Fruit fly (Drosophila melanogaster) whole organism, embryonic: Measurements from ENCODE around the gene CG8149.

Experiments
- Aef1 ChIP-seq: fragments of 200-800 bp; sonication (Bioruptor generic); IDR thresholded peaks from 3 replicates; pipeline ENCODE4 v1.3.6; 2022; ENCODE audit warnings: missing biosample characterization, missing genetic modification characterization
- CG10366 ChIP-seq: fragments of 200-800 bp; sonication (Bioruptor generic); IDR thresholded peaks from 2 replicates; pipeline ENCODE4 v1.3.6; 2022; ENCODE audit warnings: missing biosample characterization, missing genetic modification characterization
- CG11085 ChIP-seq: fragments of 200-800 bp; sonication (Bioruptor generic); IDR thresholded peaks from 2 replicates; pipeline ENCODE4 v1.3.6; 2022; ENCODE audit warnings: missing biosample characterization, missing genetic modification characterization
- CG11456 ChIP-seq: fragments of 200-800 bp; sonication (Bioruptor generic); IDR thresholded peaks from 3 replicates; pipeline ENCODE4 v1.3.6; 2022; ENCODE audit warnings: missing biosample characterization, missing genetic modification characterization
- CG11695 ChIP-seq: fragments of 200-800 bp; sonication (Bioruptor generic); IDR thresholded peaks from 3 replicates; pipeline ENCODE4 v1.3.6; 2022; ENCODE audit warnings: missing biosample characterization, missing genetic modification characterization
- CG15514 ChIP-seq: fragments of 200-800 bp; sonication (Bioruptor generic); optimal IDR thresholded peaks from 3 replicates; lab custom pipeline; 2017; ENCODE audit warnings: missing biosample characterization, missing genetic modification characterization, mild to moderate bottlenecking, moderate library complexity, missing genetic modification reagents
- CG1603 ChIP-seq: fragments of 200-800 bp; sonication (Bioruptor generic); optimal IDR thresholded peaks from 2 replicates; lab custom pipeline; 2019; ENCODE audit warnings: missing biosample characterization, mild to moderate bottlenecking, missing genetic modification characterization, moderate library complexity
- CG17361 ChIP-seq: fragments of 200-800 bp; sonication (Bioruptor generic); IDR thresholded peaks from 3 replicates; pipeline ENCODE4 v1.3.6; 2022; ENCODE audit warnings: missing biosample characterization, missing genetic modification characterization
- CG18262 ChIP-seq: fragments of 200-800 bp; optimal IDR thresholded peaks from 3 replicates; lab custom pipeline; 2019; ENCODE audit warnings: missing biosample characterization, mild to moderate bottlenecking, missing genetic modification characterization, moderate library complexity
- CG2875 ChIP-seq: fragments of 200-800 bp; sonication (Bioruptor generic); optimal IDR thresholded peaks from 2 replicates; lab custom pipeline; 2017; ENCODE audit warnings: missing biosample characterization, mild to moderate bottlenecking, missing genetic modification characterization, missing genetic modification reagents
- CG31365 ChIP-seq: fragments of 200-800 bp; sonication (Bioruptor generic); optimal IDR thresholded peaks from 2 replicates; lab custom pipeline; 2018; ENCODE audit warnings: missing biosample characterization, mild to moderate bottlenecking, missing genetic modification characterization
- CG3163 ChIP-seq: fragments of 200-800 bp; sonication (Bioruptor generic); optimal IDR thresholded peaks from 3 replicates; lab custom pipeline; 2016; ENCODE audit warnings: missing biosample characterization, missing genetic modification characterization
- CG3281 ChIP-seq: fragments of 200-800 bp; sonication (Bioruptor generic); optimal IDR thresholded peaks from 3 replicates; lab custom pipeline; 2017; ENCODE audit warnings: missing biosample characterization, mild to moderate bottlenecking, missing genetic modification characterization
- CG4328 ChIP-seq: fragments of 200-800 bp; sonication (Bioruptor generic); optimal IDR thresholded peaks from 3 replicates; lab custom pipeline; 2017; ENCODE audit warnings: missing biosample characterization, missing genetic modification reagents, missing genetic modification characterization
- CG6175 ChIP-seq: fragments of 200-800 bp; sonication (Bioruptor generic); IDR thresholded peaks from 3 replicates; pipeline ENCODE4 v1.3.6; 2022; ENCODE audit warnings: missing biosample characterization, missing genetic modification characterization
- CG6683 ChIP-seq: fragments of 200-800 bp; sonication (Bioruptor generic); optimal IDR thresholded peaks from 2 replicates; lab custom pipeline; 2017; ENCODE audit warnings: missing biosample characterization, mild to moderate bottlenecking, missing genetic modification characterization, missing genetic modification reagents
- CG9437 ChIP-seq: fragments of 200-800 bp; sonication (Bioruptor generic); optimal IDR thresholded peaks from 2 replicates; lab custom pipeline; 2018; ENCODE audit warnings: missing biosample characterization, mild to moderate bottlenecking, missing genetic modification characterization
- CG9817 ChIP-seq: fragments of 200-800 bp; sonication (Bioruptor generic); optimal IDR thresholded peaks from 2 replicates; lab custom pipeline; 2018; ENCODE audit warnings: missing biosample characterization, mild to moderate bottlenecking, missing genetic modification characterization, moderate library complexity
- CG9876 ChIP-seq: fragments of 200-800 bp; sonication (Bioruptor generic); optimal IDR thresholded peaks from 2 replicates; lab custom pipeline; 2016; ENCODE audit warnings: missing biosample characterization, missing genetic modification characterization
- Deaf1 ChIP-seq: fragments of 200-800 bp; optimal IDR thresholded peaks from 3 replicates; lab custom pipeline; 2019; ENCODE audit warnings: missing biosample characterization, mild to moderate bottlenecking, missing genetic modification characterization, moderate library complexity
- Dip3 ChIP-seq: fragments of 200-800 bp; sonication (Bioruptor generic); optimal IDR thresholded peaks from 3 replicates; lab custom pipeline; 2016; ENCODE audit warnings: missing biosample characterization, missing genetic modification characterization
- ERR ChIP-seq: fragments of 200-800 bp; sonication (Bioruptor generic); optimal IDR thresholded peaks from 2 replicates; lab custom pipeline; 2016; ENCODE audit warnings: missing biosample characterization, missing genetic modification characterization
- H15 ChIP-seq: fragments of 200-800 bp; sonication (Bioruptor generic); IDR thresholded peaks from 3 replicates; pipeline ENCODE4 v1.3.6; 2022; ENCODE audit warnings: missing biosample characterization, missing genetic modification characterization
- H2.0 ChIP-seq: fragments of 200-800 bp; sonication (Bioruptor generic); IDR thresholded peaks from 2 replicates; pipeline ENCODE4 v1.3.6; 2022; ENCODE audit warnings: missing biosample characterization, missing genetic modification characterization
- HLH4C ChIP-seq: fragments of 200-800 bp; sonication (Bioruptor generic); IDR thresholded peaks from 3 replicates; pipeline ENCODE4 v1.3.6; 2022; ENCODE audit warnings: missing biosample characterization, missing genetic modification characterization; ENCODE audit not compliant: partially characterized antibody
- Kr ChIP-seq: fragments of 200-800 bp; sonication (Bioruptor generic); optimal IDR thresholded peaks from 2 replicates; lab custom pipeline; 2017; ENCODE audit warnings: missing biosample characterization, mild to moderate bottlenecking, missing genetic modification characterization
- MBD-R2 ChIP-seq: fragments of 200-800 bp; sonication (Bioruptor generic); IDR thresholded peaks from 2 replicates; pipeline ENCODE4 v1.3.6; 2022; ENCODE audit warnings: missing biosample characterization, missing genetic modification characterization
- Mrtf ChIP-seq: fragments of 200-800 bp; sonication (Bioruptor generic); IDR thresholded peaks from 3 replicates; pipeline ENCODE4 v1.3.6; 2022; ENCODE audit warnings: missing biosample characterization, missing genetic modification characterization
- NC2α ChIP-seq: fragments of 200-800 bp; sonication (Bioruptor generic); optimal IDR thresholded peaks from 2 replicates; lab custom pipeline; 2016; ENCODE audit warnings: missing biosample characterization, missing genetic modification characterization
- Nf-YB ChIP-seq: fragments of 200-800 bp; sonication (Bioruptor generic); optimal IDR thresholded peaks from 3 replicates; lab custom pipeline; 2019; ENCODE audit warnings: missing biosample characterization, mild to moderate bottlenecking, missing genetic modification characterization, moderate library complexity
- Sry-β ChIP-seq: fragments of 200-800 bp; sonication (Bioruptor generic); optimal IDR thresholded peaks from 2 replicates; lab custom pipeline; 2018; ENCODE audit warnings: missing biosample characterization, mild to moderate bottlenecking, missing genetic modification characterization, moderate library complexity
- amos ChIP-seq: fragments of 200-800 bp; sonication (Bioruptor generic); IDR thresholded peaks from 2 replicates; pipeline ENCODE4 v1.3.6; 2022; ENCODE audit warnings: missing biosample characterization, missing genetic modification characterization; ENCODE audit not compliant: partially characterized antibody
- ase ChIP-seq: fragments of 200-800 bp; sonication (Bioruptor generic); IDR thresholded peaks from 3 replicates; pipeline ENCODE4 v1.3.6; 2022; ENCODE audit warnings: missing biosample characterization, missing genetic modification characterization
- ato ChIP-seq: fragments of 200-800 bp; sonication (Bioruptor generic); IDR thresholded peaks from 2 replicates; pipeline ENCODE4 v1.3.6; 2022; ENCODE audit warnings: missing biosample characterization, missing genetic modification characterization; ENCODE audit not compliant: partially characterized antibody
- ci ChIP-seq: fragments of 200-800 bp; sonication (Bioruptor generic); IDR thresholded peaks from 3 replicates; pipeline ENCODE4 v1.3.6; 2022; ENCODE audit warnings: missing biosample characterization, missing genetic modification characterization
- dan ChIP-seq: fragments of 200-800 bp; sonication (Bioruptor generic); IDR thresholded peaks from 2 replicates; pipeline ENCODE4 v1.3.6; 2022; ENCODE audit warnings: missing biosample characterization, missing genetic modification characterization
- disco-r ChIP-seq: fragments of 200-800 bp; sonication (Bioruptor generic); optimal IDR thresholded peaks from 2 replicates; lab custom pipeline; 2016; ENCODE audit warnings: missing biosample characterization, missing genetic modification characterization
- hkb ChIP-seq, 2 experiments: fragments of 200-800 bp in 1 of 2; fragments of >200 bp in 1 of 2; sonication (Bioruptor generic) in 1 of 2; IDR thresholded peaks in 1 of 2; optimal IDR thresholded peaks in 1 of 2; 2 replicates each; pipeline versions ENCODE4 v1.3.6 to Lab custom; 2017 to 2022; ENCODE audit warnings: missing biosample characterization in 1 of 2, missing genetic modification characterization in 1 of 2
- jumu ChIP-seq: fragments of 200-800 bp; sonication (Bioruptor generic); optimal IDR thresholded peaks from 3 replicates; lab custom pipeline; 2016; ENCODE audit warnings: missing biosample characterization, missing genetic modification characterization
- lmd ChIP-seq: fragments of 200-800 bp; sonication (Bioruptor generic); IDR thresholded peaks from 2 replicates; pipeline ENCODE4 v1.3.6; 2022; ENCODE audit warnings: missing biosample characterization, missing genetic modification characterization
- odd ChIP-seq: fragments of 200-800 bp; sonication (Bioruptor generic); optimal IDR thresholded peaks from 2 replicates; lab custom pipeline; 2017; ENCODE audit warnings: missing biosample characterization, mild to moderate bottlenecking, missing genetic modification characterization
- pum ChIP-seq: fragments of 200-800 bp; sonication (Bioruptor generic); optimal IDR thresholded peaks from 2 replicates; lab custom pipeline; 2016; ENCODE audit warnings: missing biosample characterization, missing genetic modification characterization
- scrt ChIP-seq: fragments of 200-800 bp; sonication (Bioruptor generic); optimal IDR thresholded peaks from 2 replicates; lab custom pipeline; 2018; ENCODE audit warnings: missing biosample characterization, mild to moderate bottlenecking, missing genetic modification characterization, moderate library complexity
- sima ChIP-seq: fragments of 200-800 bp; sonication (Bioruptor generic); optimal IDR thresholded peaks from 2 replicates; lab custom pipeline; 2016; ENCODE audit warnings: missing biosample characterization, missing genetic modification characterization
- so ChIP-seq: fragments of 200-800 bp; sonication (Bioruptor generic); IDR thresholded peaks from 3 replicates; pipeline ENCODE4 v1.3.6; 2022; ENCODE audit warnings: missing biosample characterization, missing genetic modification characterization
- vfl ChIP-seq: fragments of 200-800 bp; sonication (Bioruptor generic); optimal IDR thresholded peaks from 2 replicates; lab custom pipeline; 2016; ENCODE audit warnings: missing biosample characterization, missing genetic modification characterization
- zf30C ChIP-seq: fragments of 200-800 bp; sonication (Bioruptor generic); optimal IDR thresholded peaks from 3 replicates; lab custom pipeline; 2018; ENCODE audit warnings: missing biosample characterization, mild to moderate bottlenecking, missing genetic modification characterization
- zfh2 ChIP-seq: fragments of 200-800 bp; sonication (Bioruptor generic); optimal IDR thresholded peaks from 2 replicates; lab custom pipeline; 2016; ENCODE audit warnings: missing biosample characterization, missing genetic modification characterization

The CG8149 gene

DNA sequence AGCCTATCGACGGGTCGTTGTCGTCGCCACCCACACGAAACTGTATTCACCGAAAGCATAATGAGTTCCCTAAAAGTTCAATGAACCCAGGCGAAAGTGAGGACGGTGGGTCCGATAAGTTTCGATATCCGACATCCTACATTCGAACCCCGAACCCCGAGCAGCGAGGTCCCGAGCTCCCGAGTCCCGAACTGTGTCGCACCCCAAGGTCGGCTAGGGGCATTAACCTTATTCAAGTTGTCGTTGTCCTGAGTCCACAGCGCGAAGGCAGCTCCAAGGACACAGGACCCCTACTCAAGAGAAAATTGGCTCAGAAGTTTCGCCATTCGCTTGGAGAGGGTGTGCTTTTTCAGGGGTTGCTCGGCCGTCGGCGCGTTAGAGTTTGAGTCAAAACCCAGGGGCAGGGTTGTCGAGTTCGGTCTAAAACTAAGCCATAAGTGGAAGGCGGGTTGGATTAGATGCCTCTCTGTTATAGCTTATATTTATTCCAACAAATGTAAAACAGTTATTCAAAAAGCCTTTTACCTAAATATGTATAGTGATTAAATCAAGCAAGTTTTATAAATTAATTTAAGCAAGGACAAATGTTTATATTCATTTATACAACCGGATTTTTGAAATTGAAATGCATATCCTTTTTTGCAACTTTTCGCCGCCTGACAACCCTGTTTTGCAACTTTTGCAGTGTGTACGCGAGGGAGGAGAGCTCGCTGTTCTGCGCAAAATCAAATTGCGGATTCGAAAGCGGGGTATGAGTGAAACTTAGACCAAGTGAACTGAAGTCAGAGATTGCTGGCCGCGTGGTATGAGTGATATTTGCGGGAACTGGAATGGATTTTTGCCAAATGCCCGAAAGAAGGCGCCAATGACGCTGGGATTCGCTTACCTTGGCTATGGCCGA is 44.8 kb upstream of the CG8149 start (continued):
- peak; percentile 88 for TF ChIP-seq Deaf1 (tag; lab: Kevin White, UChicago)
- no peak for TF ChIP-seq dan (GFP tag; lab: Robert Waterston, UW)
- peak; percentile 46; the same call in 1 of the 3 replicates for TF ChIP-seq Mrtf (GFP tag; lab: Robert Waterston, UW)
- peak; percentile 73 for TF ChIP-seq CG9817
- no peak for TF ChIP-seq CG9876 (GFP tag; lab: Kevin White, UChicago)
- TF ChIP-seq ERR: no peak
- peak; percentile 72; the same call in 2 of the 3 replicates for TF ChIP-seq CG11695 (GFP tag; lab: Robert Waterston, UW)
- TF ChIP-seq CG31365 (tag; lab: Kevin White, UChicago): no peak
- TF ChIP-seq vfl (GFP tag; lab: Kevin White, UChicago): peak; percentile 27
- TF ChIP-seq CG11085 (GFP tag; lab: Robert Waterston, UW): no peak
- TF ChIP-seq Nf-YB (GFP tag; lab: Kevin White, UChicago): peak; percentile 40
- peak; percentile 34; the same call in 1 of the 3 replicates for TF ChIP-seq ci (GFP tag; lab: Robert Waterston, UW)
- TF ChIP-seq lmd (GFP tag; lab: Robert Waterston, UW): peak; percentile 74
- TF ChIP-seq hkb (optimal IDR thresholded peaks at IDR 0.05; lab: Kevin White, UChicago): no peak
- TF ChIP-seq hkb (GFP tag; IDR thresholded peaks at IDR 0.05; lab: Robert Waterston, UW): peak; percentile 77
- no peak for TF ChIP-seq zf30C
- TF ChIP-seq CG11456 (GFP tag; lab: Robert Waterston, UW): no peak
- TF ChIP-seq Dip3 (GFP tag; lab: Kevin White, UChicago): peak; percentile 40
- peak; percentile 27; the same call in 1 of the 3 replicates for TF ChIP-seq Aef1
- peak; percentile 71 for TF ChIP-seq scrt (GFP tag; lab: Kevin White, UChicago)
- peak; percentile 43 for TF ChIP-seq zfh2 (GFP tag; lab: Kevin White, UChicago)
- TF ChIP-seq Sry-β (GFP tag; lab: Kevin White, UChicago): no peak
- peak; percentile 76 for TF ChIP-seq CG15514 (GFP tag; lab: Kevin White, UChicago)
- peak; percentile 29; the same call in 1 of the 3 replicates for TF ChIP-seq so
- peak; percentile 86 for TF ChIP-seq CG3281
- no peak for TF ChIP-seq amos (GFP tag; lab: Robert Waterston, UW)
- no peak; the same call in 1 of the 2 replicates for TF ChIP-seq MBD-R2 (GFP tag; lab: Robert Waterston, UW)
- peak; percentile 73 for TF ChIP-seq CG6683
- no peak for TF ChIP-seq H15 (GFP tag; lab: Robert Waterston, UW)
- TF ChIP-seq CG3163 (GFP tag; lab: Kevin White, UChicago): no peak
- peak; percentile 70 for TF ChIP-seq CG17361 (GFP tag; lab: Robert Waterston, UW)
- no peak for TF ChIP-seq sima (GFP tag; lab: Kevin White, UChicago)
- peak; percentile 25 for TF ChIP-seq CG9437 (GFP tag; lab: Kevin White, UChicago)
- TF ChIP-seq pum (GFP tag; lab: Kevin White, UChicago): peak; percentile 3
- peak; percentile 46 for TF ChIP-seq jumu (GFP tag; lab: Kevin White, UChicago)
- peak; percentile 28 for TF ChIP-seq CG1603 (tag; lab: Kevin White, UChicago)
- TF ChIP-seq HLH4C (GFP tag; lab: Robert Waterston, UW): no peak
- peak; percentile 66 for TF ChIP-seq odd (GFP tag; lab: Kevin White, UChicago)
- peak; percentile 6 for TF ChIP-seq disco-r (GFP tag; lab: Kevin White, UChicago)
- peak; percentile 28; the same call in 1 of the 2 replicates for TF ChIP-seq H2.0 (GFP tag; lab: Robert Waterston, UW)
- TF ChIP-seq NC2α (GFP tag; lab: Kevin White, UChicago): no peak
- no peak for TF ChIP-seq ato (GFP tag; lab: Robert Waterston, UW)
- TF ChIP-seq CG4328 (GFP tag; lab: Kevin White, UChicago): peak; percentile 80
- TF ChIP-seq CG18262 (tag; lab: Kevin White, UChicago): peak; percentile 64
- TF ChIP-seq Kr: no peak
- no peak for TF ChIP-seq ase (GFP tag; lab: Robert Waterston, UW)
- peak; percentile 6 for TF ChIP-seq CG2875 (GFP tag; lab: Kevin White, UChicago)
- peak; percentile 46 for TF ChIP-seq CG10366 (GFP tag; lab: Robert Waterston, UW)
- TF ChIP-seq CG6175 (GFP tag; lab: Robert Waterston, UW): no peak
